Fruit fly (Drosophila melanogaster): Measurements from ENCODE around the gene CG33985.

CG33985 gene

dm6 chr3L:15508233-15508632, 18.4 kb downstream of the CG33985 start, which contains the start of gene CG7841 (continued):
- TF ChIP-seq aop (GFP tag; IDR thresholded peaks at IDR 0.05) (peak; percentile 87), run (tag; optimal IDR thresholded peaks at IDR 0.05) (peak; percentile 97), B-H1 (GFP tag; IDR thresholded peaks at IDR 0.05) (peak; percentile 91; the same call in 2 of the 3 replicates), E2f1 (GFP tag; IDR thresholded peaks at IDR 0.05) (peak; percentile 93), danr (GFP tag; IDR thresholded peaks at IDR 0.05) (peak; percentile 89), Chrac-16 (GFP tag; optimal IDR thresholded peaks at IDR 0.05) (peak; percentile 96), Deaf1 (tag; optimal IDR thresholded peaks at IDR 0.05) (peak; percentile 87), ara (GFP tag; IDR thresholded peaks at IDR 0.05) (peak; percentile 96), wdn (GFP tag; IDR thresholded peaks at IDR 0.05) (peak; percentile 93), Pdp1 (GFP tag; optimal IDR thresholded peaks at IDR 0.05) (peak; percentile 93 to 97), nmo (GFP tag; optimal IDR thresholded peaks at IDR 0.05) (peak; percentile 98), gsb-n (tag; optimal IDR thresholded peaks at IDR 0.05) (peak; percentile 98), Drgx (GFP tag; IDR thresholded peaks at IDR 0.05) (peak; percentile 98), CG7963 (GFP tag; IDR thresholded peaks at IDR 0.05; ENCODE audit: partially characterized antibody) (no peak), Awh (GFP tag; IDR thresholded peaks at IDR 0.05) (peak; percentile 97), pfk (GFP tag; optimal IDR thresholded peaks at IDR 0.05) (peak; percentile 81), CG9609 (GFP tag; optimal IDR thresholded peaks at IDR 0.05) (peak; percentile 96), dmrt99B (tag; optimal IDR thresholded peaks at IDR 0.05) (peak; percentile 98), CG3281 (GFP tag; optimal IDR thresholded peaks at IDR 0.05) (peak; percentile 99), Scr (GFP tag; IDR thresholded peaks at IDR 0.05; ENCODE audit: partially characterized antibody) (no peak), Neu2 (GFP tag; optimal IDR thresholded peaks at IDR 0.05; ENCODE audit: borderline replicate concordance) (peak; percentile 91), crc (GFP tag; optimal IDR thresholded peaks at IDR 0.05) (peak; percentile 97), Blimp-1 (GFP tag; optimal IDR thresholded peaks at IDR 0.05) (peak; percentile 97), CG9727 (GFP tag; optimal IDR thresholded peaks at IDR 0.05) (peak; percentile 99), CG4854 (GFP tag; optimal IDR thresholded peaks at IDR 0.05) (peak; percentile 97), klu (GFP tag; IDR thresholded peaks at IDR 0.05) (no peak; the same call in 1 of the 2 replicates), Lhr (GFP tag; optimal IDR thresholded peaks at IDR 0.05) (peak; percentile 93), Doc3 (GFP tag; IDR thresholded peaks at IDR 0.05; ENCODE audit: partially characterized antibody) (no peak), CG15514 (GFP tag; optimal IDR thresholded peaks at IDR 0.05) (peak; percentile 95), Antp (GFP tag; optimal IDR thresholded peaks at IDR 0.05) (peak; percentile 95), CG8944 (GFP tag; optimal IDR thresholded peaks at IDR 0.05) (peak; percentile 93), B-H2 (GFP tag; optimal IDR thresholded peaks at IDR 0.05) (peak; percentile 99), CG6813 (GFP tag; optimal IDR thresholded peaks at IDR 0.05) (peak; percentile 99), Hand (GFP tag; optimal IDR thresholded peaks at IDR 0.05) (peak; percentile 99), grn (GFP tag; optimal IDR thresholded peaks at IDR 0.05) (peak; percentile 87), Dp (GFP tag; optimal IDR thresholded peaks at IDR 0.05) (peak; percentile 87), PHDP (tag; optimal IDR thresholded peaks at IDR 0.05) (peak; percentile 99), Lpt (GFP tag; optimal IDR thresholded peaks at IDR 0.05) (no peak), sc (optimal IDR thresholded peaks at IDR 0.05) (no peak), sc (GFP tag; optimal IDR thresholded peaks at IDR 0.05) (peak; percentile 95), CG32532 (GFP tag; IDR thresholded peaks at IDR 0.05) (peak; percentile 97), Hr3 (GFP tag; optimal IDR thresholded peaks at IDR 0.05) (peak; percentile 92), luna (GFP tag; optimal IDR thresholded peaks at IDR 0.05) (peak; percentile 84), CG10267 (tag; optimal IDR thresholded peaks at IDR 0.05) (peak; percentile 97), shn (GFP tag; optimal IDR thresholded peaks at IDR 0.05) (peak; percentile 96), NC2α (GFP tag; optimal IDR thresholded peaks at IDR 0.05) (peak; percentile 95), usp (GFP tag; optimal IDR thresholded peaks at IDR 0.05) (no peak), fu2 (GFP tag; optimal IDR thresholded peaks at IDR 0.05) (peak; percentile 94), CG42726 (GFP tag; IDR thresholded peaks at IDR 0.05; ENCODE audit: partially characterized antibody) (0 out of 2 replicates have a peak, but pooled peaks have one; percentile 4), CTCF (GFP tag; optimal IDR thresholded peaks at IDR 0.05) (peak; percentile 71), CG9437 (GFP tag; optimal IDR thresholded peaks at IDR 0.05) (peak; percentile 90)

All from whole organism, embryonic.